Fruit fly (Drosophila melanogaster) whole organism, prepupa: ENCODE results near the gene Rift.

Experiments used
- CG1621 ChIP-seq: fragments of 200-800 bp; sonication (Bioruptor generic); optimal IDR thresholded peaks from 3 replicates; lab custom pipeline; 2018; ENCODE audit warnings: missing biosample characterization, mild to moderate bottlenecking, missing genetic modification characterization
- CG4318 ChIP-seq: fragments of 200-800 bp; sonication (Bioruptor generic); optimal IDR thresholded peaks from 3 replicates; lab custom pipeline; 2017; ENCODE audit warnings: missing biosample characterization, mild to moderate bottlenecking, missing genetic modification characterization
- CG6854 ChIP-seq: fragments of 200-800 bp; sonication (Bioruptor generic); optimal IDR thresholded peaks from 2 replicates; lab custom pipeline; 2017; ENCODE audit warnings: missing biosample characterization, mild to moderate bottlenecking, missing genetic modification characterization
- CG8119 ChIP-seq: fragments of 200-800 bp; sonication (Bioruptor generic); IDR thresholded peaks from 3 replicates; pipeline ENCODE4 v1.3.6; 2022; ENCODE audit warnings: missing biosample characterization, missing genetic modification characterization
- Gug ChIP-seq: fragments of 200-800 bp; sonication (Bioruptor generic); IDR thresholded peaks from 2 replicates; pipeline ENCODE4 v1.3.6; 2022; ENCODE audit warnings: missing biosample characterization, missing genetic modification characterization
- Sox102F ChIP-seq: fragments of 200-800 bp; sonication (Bioruptor generic); optimal IDR thresholded peaks from 2 replicates; lab custom pipeline; 2016; ENCODE audit warnings: missing biosample characterization, mild to moderate bottlenecking, missing genetic modification characterization
- achi ChIP-seq: fragments of 200-800 bp; sonication (Bioruptor generic); optimal IDR thresholded peaks from 3 replicates; lab custom pipeline; 2016; ENCODE audit warnings: missing biosample characterization, missing genetic modification characterization
- ss ChIP-seq, 2 experiments: fragments of 200-800 bp; sonication (Bioruptor generic); optimal IDR thresholded peaks; 2 replicates in 1 of 2; 3 replicates in 1 of 2; lab custom pipeline; 2017 to 2018; ENCODE audit warnings: mild to moderate bottlenecking in 2 of 2, missing biosample characterization in 2 of 2, missing genetic modification characterization in 2 of 2, moderate library complexity in 1 of 2

DNA sequence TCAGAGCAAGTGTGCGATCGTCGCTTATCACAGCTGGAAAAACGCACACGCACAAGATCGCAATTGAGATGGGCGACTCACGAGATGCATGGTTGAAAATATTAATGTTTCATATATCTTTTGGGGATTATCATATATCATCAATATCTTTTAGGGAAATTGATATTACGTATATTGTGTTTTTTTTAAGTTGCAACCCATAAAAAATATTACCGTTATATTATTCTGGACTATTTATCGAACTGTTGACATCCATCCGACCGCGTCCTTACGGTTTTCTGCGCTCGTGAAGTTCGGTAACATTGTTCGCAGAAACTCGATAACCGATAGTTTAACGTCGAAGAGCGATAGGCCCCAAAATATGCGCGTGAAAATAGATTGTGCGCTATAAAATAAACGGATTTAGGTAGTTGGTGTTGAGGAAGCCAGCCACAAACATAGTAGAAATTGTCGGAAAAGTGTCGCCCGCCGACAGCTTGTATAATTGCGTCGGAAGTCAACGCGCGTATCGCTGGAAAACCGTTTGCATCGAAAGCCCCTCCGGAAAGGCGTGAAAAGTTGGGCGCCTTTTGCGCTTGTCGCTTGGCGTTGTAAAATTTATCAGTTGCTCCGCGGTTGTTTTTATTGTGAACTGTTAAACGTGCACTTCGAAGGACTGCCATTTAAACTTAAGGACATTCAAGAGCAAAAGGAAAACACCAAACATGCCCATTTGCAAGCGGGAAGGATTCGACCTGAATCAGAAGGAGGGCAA lies 16.1 kb downstream of the Rift start, which contains the start of the genes Mccc1 and Acf:
- TF ChIP-seq achi (GFP tag; lab: Kevin White, UChicago) (no peak), CG6854 (GFP tag; lab: Kevin White, UChicago) (no peak), ss (GFP tag; optimal IDR thresholded peaks at IDR 0.05; lab: Kevin White, UChicago) (no peak), Gug (GFP tag; lab: Robert Waterston, UW) (no peak), Sox102F (GFP tag; lab: Kevin White, UChicago) (no peak), CG8119 (no peak), CG4318 (GFP tag; lab: Kevin White, UChicago) (no peak), CG1621 (tag; lab: Kevin White, UChicago) (no peak)
